Fruit fly (Drosophila melanogaster): ENCODE measurements around the gene Nplp4.

Nplp4 gene

DNA sequence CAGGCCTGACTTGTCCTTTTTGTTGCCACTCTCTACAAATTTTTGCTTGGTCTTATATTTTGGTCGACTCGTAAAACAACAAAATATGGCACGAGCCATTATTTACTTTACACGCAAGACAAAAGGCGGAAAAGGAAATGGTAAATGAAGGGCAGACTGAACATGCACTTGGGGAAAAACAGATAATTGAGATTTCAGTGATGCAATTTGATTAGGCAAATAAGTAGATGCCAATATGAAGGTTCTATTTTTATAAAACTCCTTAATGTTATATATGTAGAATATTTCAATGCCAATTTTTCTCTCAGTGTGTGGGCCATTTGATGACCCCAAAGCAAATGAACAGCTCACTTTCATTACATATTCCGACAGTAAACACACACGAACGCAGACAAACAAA is 7.0 kb downstream of the Nplp4 start:
- TF ChIP-seq CTCF (optimal IDR thresholded peaks at IDR 0.05) (no peak), CG8478 (optimal IDR thresholded peaks at IDR 0.05) (no peak)

DNA sequence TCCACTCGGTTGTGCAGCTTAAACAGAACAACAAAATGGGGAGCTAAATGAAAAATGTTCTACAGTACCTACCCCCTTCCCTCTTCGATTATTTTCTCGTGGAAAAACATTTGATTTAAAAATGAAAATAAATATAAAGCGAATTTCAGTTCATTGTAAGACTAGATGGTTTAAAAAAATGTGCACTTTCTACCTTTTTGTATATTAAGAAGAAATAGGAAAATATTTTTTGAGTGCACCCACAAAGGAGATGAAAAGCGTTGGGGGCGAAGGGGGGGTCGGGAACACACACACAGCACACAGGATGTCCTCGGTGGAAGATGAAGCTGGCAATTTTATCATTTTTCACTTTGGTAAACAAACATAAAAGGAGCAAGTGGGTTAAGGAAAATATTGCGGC is 14.6 kb downstream of the Nplp4 start:
- no peak for TF ChIP-seq CTCF (optimal IDR thresholded peaks at IDR 0.05)
- no peak for TF ChIP-seq CG8478 (optimal IDR thresholded peaks at IDR 0.05)

DNA sequence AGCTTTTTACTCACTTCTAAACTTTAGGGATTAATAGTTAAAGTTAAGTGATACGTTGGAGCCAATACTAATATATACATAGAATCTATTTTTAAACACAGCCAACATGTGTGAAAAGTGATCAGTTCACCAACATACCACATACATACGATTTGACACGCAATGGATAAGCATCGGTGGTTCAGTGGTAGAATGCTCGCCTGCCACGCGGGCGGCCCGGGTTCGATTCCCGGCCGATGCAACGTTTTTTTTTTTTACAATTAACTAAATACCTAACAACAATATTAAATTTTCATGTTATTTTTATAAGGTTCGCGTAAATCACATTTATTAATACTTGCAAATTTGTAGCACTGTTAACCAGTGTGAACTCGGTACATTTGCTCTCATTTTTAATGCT is 23.3 kb downstream of the Nplp4 start:
- TF ChIP-seq CTCF (optimal IDR thresholded peaks at IDR 0.05), result no peak
- no peak for TF ChIP-seq CG8478 (optimal IDR thresholded peaks at IDR 0.05)

DNA sequence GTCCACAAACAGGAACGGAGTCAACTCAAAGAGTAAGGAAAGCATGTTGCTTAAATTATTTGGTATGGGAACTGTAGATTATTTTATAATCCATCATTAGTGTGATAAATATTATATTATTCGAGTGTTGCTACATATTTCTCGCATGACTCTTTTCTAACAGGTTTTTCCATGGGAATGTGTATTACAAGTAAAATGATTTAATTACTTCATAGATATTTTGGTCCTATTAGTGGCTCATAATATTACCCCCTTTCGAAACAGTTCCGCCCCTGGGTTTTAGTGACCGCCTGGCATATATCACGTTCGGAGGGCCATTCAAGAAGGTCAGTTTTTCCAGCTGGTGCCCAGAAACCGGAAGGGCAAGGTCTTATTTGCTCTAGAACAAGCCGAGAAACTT is 23.9 kb downstream of the Nplp4 start:
- no peak for TF ChIP-seq CG8478 (optimal IDR thresholded peaks at IDR 0.05)
- TF ChIP-seq CTCF (optimal IDR thresholded peaks at IDR 0.05), result no peak

DNA sequence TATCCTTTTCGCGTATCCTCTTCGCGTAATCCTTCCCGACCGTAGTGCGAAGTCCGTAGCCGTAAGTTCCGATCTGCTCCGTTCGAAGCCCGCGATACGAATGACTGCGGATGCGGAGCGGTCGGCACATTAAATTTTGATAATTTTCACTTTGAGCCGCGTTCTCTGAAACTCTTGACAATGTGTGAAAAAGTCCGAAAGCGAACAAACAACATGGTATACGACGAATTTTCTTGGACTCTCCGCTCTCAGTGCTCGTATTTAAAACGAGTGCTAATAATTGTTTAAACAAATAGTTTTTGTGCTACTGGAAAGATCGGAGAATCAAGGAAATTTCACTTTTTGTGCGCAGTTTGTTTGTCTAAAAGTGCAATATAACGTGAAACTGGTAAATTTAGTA is 27.7 kb downstream of the Nplp4 start, which contains the start of gene CG42296:
TSS of gene CG42296 (minus strand) at position 101 of the 400 bp plus-strand sequence.
- TF ChIP-seq CG8478 (optimal IDR thresholded peaks at IDR 0.05), result no peak
- no peak for TF ChIP-seq CTCF (optimal IDR thresholded peaks at IDR 0.05)

DNA sequence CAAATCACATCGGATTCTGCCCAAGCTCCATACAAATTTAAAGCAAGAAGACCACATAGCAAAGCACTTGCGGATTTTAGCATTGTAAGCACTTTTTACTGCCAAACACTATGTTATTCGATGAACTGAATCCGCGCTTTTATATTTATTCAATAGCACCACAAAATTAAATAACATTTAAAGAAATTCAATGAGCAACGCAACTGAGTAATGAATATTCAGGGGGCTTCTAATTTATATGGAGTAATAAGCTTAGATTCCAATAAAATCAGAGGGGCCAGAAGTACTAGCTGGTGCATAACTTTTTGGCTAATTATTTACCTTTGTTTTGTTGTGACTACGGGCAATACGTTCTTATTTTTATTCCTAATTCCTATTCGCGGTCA is 28.9 kb downstream of the Nplp4 start, which contains the start of gene lectin-22C:
TSS of gene lectin-22C (minus strand) at position 101 of the 386 bp plus-strand sequence.
- no peak for TF ChIP-seq CG8478 (optimal IDR thresholded peaks at IDR 0.05)
- no peak for TF ChIP-seq CTCF (optimal IDR thresholded peaks at IDR 0.05)

DNA sequence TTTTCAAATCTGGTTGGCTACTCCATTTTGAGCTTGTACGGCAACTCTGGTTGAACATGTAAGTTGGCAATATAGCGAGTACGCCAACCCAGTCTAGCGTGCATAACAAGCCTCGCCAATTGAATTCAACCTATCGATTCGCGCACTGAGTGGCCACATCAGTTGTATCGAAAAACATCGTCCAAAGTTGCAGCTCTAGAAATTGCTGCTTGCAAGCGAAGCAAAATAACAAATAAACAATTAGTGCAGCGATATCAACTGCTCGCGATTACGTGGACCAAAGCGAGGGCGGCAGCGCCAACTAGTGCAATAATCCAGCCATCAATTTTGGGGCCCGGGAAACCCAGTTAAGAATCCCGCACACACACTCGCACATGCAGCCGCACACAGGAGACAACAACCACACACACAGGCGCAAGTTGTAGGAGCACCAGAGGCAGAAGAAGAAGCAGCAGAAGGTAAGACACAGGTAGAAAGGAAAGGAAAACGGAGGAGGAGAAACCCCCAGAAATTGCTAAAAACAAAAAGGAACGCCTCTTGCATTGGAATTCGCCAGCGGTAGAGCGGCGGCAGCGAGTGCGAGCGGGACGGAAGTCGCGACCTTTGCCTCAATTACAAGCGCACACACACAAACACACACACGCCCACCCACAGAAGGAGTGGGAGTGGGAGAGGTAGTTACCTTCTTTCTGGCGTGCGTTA is 29.5 kb downstream of the Nplp4 start:
- TF ChIP-seq CG8478 (optimal IDR thresholded peaks at IDR 0.05) (no peak), CTCF (optimal IDR thresholded peaks at IDR 0.05) (peak; percentile 63 to 68)

DNA sequence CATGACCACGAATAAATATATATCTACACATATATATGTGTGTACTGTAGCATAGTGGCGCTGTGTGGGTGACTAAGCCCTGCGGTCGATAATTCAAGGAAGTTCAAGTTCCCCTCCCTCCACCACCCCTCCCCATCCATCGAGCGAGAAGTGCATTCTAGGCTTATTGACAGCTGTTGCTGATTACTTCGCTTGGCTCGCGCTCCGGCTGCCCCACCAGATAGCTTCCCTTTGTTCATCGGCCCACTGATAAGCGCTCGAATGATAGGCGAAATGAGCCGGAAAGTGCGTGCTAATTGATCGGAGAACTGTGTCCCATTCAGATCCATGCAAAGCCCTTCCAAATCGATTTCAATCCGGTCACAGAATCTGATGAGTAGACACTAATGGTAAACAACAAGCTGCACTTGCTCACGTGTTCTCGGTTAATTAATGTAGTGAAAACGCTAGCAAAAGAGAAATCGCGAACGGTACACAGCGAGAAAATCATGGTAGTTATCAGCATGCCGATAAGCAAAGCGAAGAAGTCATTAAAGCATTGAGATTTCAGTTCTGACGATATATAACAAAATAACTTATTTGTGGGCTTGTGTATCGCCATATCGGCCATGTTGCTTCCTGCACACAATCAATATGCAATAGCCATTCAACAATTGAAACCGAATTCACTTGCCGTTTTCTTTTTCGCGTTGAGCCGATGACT is 30.2 kb downstream of the Nplp4 start:
- no peak for TF ChIP-seq CG8478 (optimal IDR thresholded peaks at IDR 0.05)
- no peak for TF ChIP-seq CTCF (optimal IDR thresholded peaks at IDR 0.05)

DNA sequence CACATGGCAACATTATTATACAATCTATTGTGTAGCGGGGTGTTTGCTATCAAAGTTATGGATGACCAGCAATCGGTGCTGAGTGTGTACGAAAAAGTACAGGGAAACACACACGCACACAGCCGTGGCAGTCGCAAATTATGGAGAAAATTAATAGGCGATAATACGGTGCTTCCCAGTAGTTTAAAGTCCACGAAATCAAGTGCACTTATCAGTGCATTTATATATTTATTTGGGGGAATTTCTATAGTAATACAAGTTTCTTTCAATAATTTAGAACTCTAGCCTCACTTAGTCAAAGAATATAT is 30.7 kb downstream of the Nplp4 start:
- TF ChIP-seq CG8478 (optimal IDR thresholded peaks at IDR 0.05) (no peak), CTCF (optimal IDR thresholded peaks at IDR 0.05) (no peak)

DNA sequence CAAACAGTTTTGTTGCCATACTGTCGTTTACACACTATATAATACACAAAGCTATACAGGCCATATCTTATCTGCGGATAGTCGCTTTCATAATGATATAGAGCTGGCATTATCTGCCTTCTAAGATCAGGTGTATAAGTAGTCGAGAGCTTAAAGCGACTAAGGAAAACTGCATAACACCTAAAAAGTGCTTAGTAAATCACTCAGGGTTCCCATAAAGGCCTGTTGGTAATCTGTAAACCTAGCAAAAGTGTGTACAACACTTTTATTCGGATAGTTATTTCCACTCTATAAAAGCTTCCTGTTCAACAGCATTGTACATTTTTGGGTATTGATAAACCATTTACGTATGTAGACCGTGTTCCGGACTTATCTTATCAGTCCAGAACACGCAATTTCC is 31.2 kb downstream of the Nplp4 start:
- no peak for TF ChIP-seq CTCF (optimal IDR thresholded peaks at IDR 0.05)
- no peak for TF ChIP-seq CG8478 (optimal IDR thresholded peaks at IDR 0.05)

DNA sequence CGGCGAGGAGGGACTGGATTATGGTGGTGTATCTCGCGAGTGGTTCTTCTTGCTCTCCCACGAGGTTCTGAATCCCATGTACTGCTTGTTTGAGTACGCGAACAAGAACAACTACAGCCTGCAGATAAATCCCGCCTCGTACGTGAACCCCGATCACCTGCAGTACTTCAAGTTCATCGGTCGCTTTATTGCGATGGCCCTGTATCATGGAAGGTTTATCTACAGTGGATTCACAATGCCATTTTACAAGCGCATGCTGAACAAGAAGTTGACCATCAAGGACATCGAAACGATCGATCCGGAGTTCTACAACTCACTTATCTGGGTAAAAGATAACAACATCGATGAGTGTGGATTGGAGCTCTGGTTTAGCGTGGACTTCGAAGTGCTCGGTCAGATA is 33.9 kb downstream of the Nplp4 start:
- TF ChIP-seq CG8478 (optimal IDR thresholded peaks at IDR 0.05), result no peak
- TF ChIP-seq CTCF (optimal IDR thresholded peaks at IDR 0.05), result no peak

DNA sequence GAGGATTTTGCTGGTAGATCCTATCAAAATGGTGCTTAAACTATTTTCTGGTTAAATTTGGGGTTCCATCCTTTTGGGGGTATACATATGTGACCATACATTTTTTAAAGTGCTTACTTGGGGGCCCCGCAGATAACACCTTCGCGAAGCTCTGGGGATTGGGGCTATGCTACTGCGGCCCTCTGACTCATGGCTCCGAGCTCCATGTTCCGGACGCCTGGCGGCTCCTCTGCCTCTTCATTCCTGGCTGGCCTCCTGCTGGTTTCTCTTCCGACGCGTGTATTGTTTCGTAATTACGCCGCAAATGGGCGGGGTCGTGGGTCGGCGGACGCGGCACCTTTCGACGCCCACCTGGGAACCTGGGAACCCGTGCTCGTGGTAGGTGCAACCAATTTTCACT is 36.6 kb downstream of the Nplp4 start:
- TF ChIP-seq CTCF (optimal IDR thresholded peaks at IDR 0.05) (no peak), CG8478 (optimal IDR thresholded peaks at IDR 0.05) (no peak)

DNA sequence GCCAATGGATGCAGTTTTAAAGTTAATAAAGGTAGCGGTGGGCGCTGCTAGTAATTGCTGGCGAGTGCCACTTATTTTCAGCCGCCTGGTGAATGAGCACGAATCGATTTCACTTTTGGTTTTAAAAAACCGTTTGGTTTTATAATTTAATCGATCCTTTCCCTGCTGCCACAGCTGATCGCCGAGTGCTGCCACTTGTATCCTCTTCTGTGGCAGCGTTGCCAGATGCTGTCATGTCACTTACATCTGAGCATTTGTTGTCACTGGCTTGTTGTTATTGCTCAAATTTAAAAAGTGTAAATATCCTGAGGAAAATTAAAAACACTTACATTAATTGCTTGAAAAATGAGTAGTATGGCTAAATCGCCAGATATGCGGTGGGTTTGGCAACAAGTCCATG is 37.1 kb downstream of the Nplp4 start, which contains the start of gene Kebab:
TSS of gene Kebab (plus strand) at position 230 of the 400 bp plus-strand sequence.
- TF ChIP-seq CTCF (optimal IDR thresholded peaks at IDR 0.05), result peak in 1 of 2 experiments; percentile 23
- no peak for TF ChIP-seq CG8478 (optimal IDR thresholded peaks at IDR 0.05)

DNA sequence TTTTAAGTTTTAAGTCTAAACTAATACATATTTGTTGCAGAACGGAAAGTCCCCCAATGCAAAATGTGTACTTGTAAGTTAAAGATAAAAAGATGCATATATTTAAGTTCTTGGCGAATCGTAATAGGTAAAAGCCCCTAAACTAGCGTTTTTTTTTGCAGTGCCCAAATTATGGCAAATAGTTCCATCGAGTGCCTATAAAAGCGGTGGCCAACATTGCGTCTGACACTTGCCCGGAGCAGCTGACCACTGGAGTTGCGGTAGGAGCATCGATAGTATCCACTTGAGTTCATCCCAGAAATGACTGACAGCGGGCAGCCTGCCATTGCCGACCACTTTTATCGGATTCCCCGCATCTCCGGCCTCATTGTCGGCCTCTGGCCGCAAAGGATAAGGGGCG is 46.1 kb downstream of the Nplp4 start, which contains the start of gene Or22c:
TSS of gene Or22c (plus strand) at position 301 of the 400 bp plus-strand sequence.
- no peak for TF ChIP-seq CG8478 (optimal IDR thresholded peaks at IDR 0.05)
- TF ChIP-seq CTCF (optimal IDR thresholded peaks at IDR 0.05), result no peak

Data from S2 (cell line).